Fruit fly (Drosophila melanogaster) whole organism, embryonic: Measurements from ENCODE around the gene CG15337.

Experiments
- Aef1 ChIP-seq: fragments of 200-800 bp; sonication (Bioruptor generic); IDR thresholded peaks from 3 replicates; pipeline ENCODE4 v1.3.6; 2022; ENCODE audit warnings: missing biosample characterization, missing genetic modification characterization
- Bdp1 ChIP-seq: fragments of 200-800 bp; sonication (Bioruptor generic); optimal IDR thresholded peaks from 3 replicates; lab custom pipeline; 2016; ENCODE audit warnings: missing biosample characterization, missing genetic modification characterization
- CG10274 ChIP-seq: fragments of 200-800 bp; sonication (Bioruptor generic); optimal IDR thresholded peaks from 3 replicates; lab custom pipeline; 2017; ENCODE audit warnings: missing biosample characterization, mild to moderate bottlenecking, missing genetic modification characterization
- CG10543 ChIP-seq: fragments of 200-800 bp; sonication (Bioruptor generic); optimal IDR thresholded peaks from 3 replicates; lab custom pipeline; 2017; ENCODE audit warnings: missing biosample characterization, mild to moderate bottlenecking, missing genetic modification characterization, moderate library complexity
- CG10654 ChIP-seq: fragments of 200-800 bp; sonication (Bioruptor generic); optimal IDR thresholded peaks from 2 replicates; lab custom pipeline; 2016; ENCODE audit warnings: missing biosample characterization, missing genetic modification characterization
- CG11247 ChIP-seq: fragments of 200-800 bp; sonication (Bioruptor generic); IDR thresholded peaks from 2 replicates; pipeline ENCODE4 v1.3.6; 2022; ENCODE audit warnings: missing biosample characterization, missing genetic modification characterization
- CG11696 ChIP-seq: fragments of 200-800 bp; sonication (Bioruptor generic); IDR thresholded peaks from 2 replicates; pipeline ENCODE4 v1.3.6; 2022; ENCODE audit warnings: missing biosample characterization, missing genetic modification characterization
- CG1233 ChIP-seq: fragments of 200-800 bp; sonication (Bioruptor generic); optimal IDR thresholded peaks from 4 replicates; lab custom pipeline; 2018; ENCODE audit warnings: missing biosample characterization, mild to moderate bottlenecking, missing genetic modification characterization
- CG12942 ChIP-seq: fragments of 200-800 bp; sonication (Bioruptor generic); optimal IDR thresholded peaks from 3 replicates; lab custom pipeline; 2016; ENCODE audit warnings: missing biosample characterization, missing genetic modification characterization
- CG14667 ChIP-seq: fragments of 200-800 bp; sonication (Bioruptor generic); IDR thresholded peaks from 2 replicates; pipeline ENCODE4 v1.3.6; 2022; ENCODE audit warnings: missing biosample characterization, missing genetic modification characterization
- CG14710 ChIP-seq: fragments of 200-800 bp; sonication (Bioruptor generic); optimal IDR thresholded peaks from 3 replicates; lab custom pipeline; 2019; ENCODE audit warnings: missing biosample characterization, mild to moderate bottlenecking, missing genetic modification characterization, moderate library complexity
- CG14965 ChIP-seq: fragments of 200-800 bp; sonication (Bioruptor generic); optimal IDR thresholded peaks from 2 replicates; lab custom pipeline; 2016; ENCODE audit warnings: missing biosample characterization, missing genetic modification characterization, borderline replicate concordance
- CG15269 ChIP-seq: fragments of 200-800 bp; sonication (Bioruptor generic); optimal IDR thresholded peaks from 2 replicates; lab custom pipeline; 2018; ENCODE audit warnings: missing biosample characterization, mild to moderate bottlenecking, missing genetic modification characterization, moderate library complexity
- CG17359 ChIP-seq: fragments of 200-800 bp; sonication (Bioruptor generic); optimal IDR thresholded peaks from 3 replicates; lab custom pipeline; 2018; ENCODE audit warnings: missing biosample characterization, mild to moderate bottlenecking, missing genetic modification characterization, moderate library complexity
- CG17568 ChIP-seq: fragments of 200-800 bp; sonication (Bioruptor generic); optimal IDR thresholded peaks from 2 replicates; lab custom pipeline; 2018; ENCODE audit warnings: missing biosample characterization, mild to moderate bottlenecking, missing genetic modification characterization, moderate library complexity
- CG17612 ChIP-seq: fragments of 200-800 bp; sonication (Bioruptor generic); IDR thresholded peaks from 2 replicates; pipeline ENCODE4 v1.3.6; 2022; ENCODE audit warnings: missing biosample characterization, missing genetic modification characterization
- CG17829 ChIP-seq: fragments of 200-800 bp; optimal IDR thresholded peaks from 2 replicates; lab custom pipeline; 2019; ENCODE audit warnings: missing biosample characterization, mild to moderate bottlenecking, missing genetic modification characterization, moderate library complexity
- CG17912 ChIP-seq: fragments of 200-800 bp; sonication (Bioruptor generic); optimal IDR thresholded peaks from 2 replicates; lab custom pipeline; 2018; ENCODE audit warnings: missing biosample characterization, mild to moderate bottlenecking, missing genetic modification characterization
- CG30020 ChIP-seq: fragments of 200-800 bp; optimal IDR thresholded peaks from 2 replicates; lab custom pipeline; 2019; ENCODE audit warnings: missing biosample characterization, mild to moderate bottlenecking, missing genetic modification characterization, moderate library complexity
- CG34376 ChIP-seq: fragments of 200-800 bp; sonication (Bioruptor generic); optimal IDR thresholded peaks from 2 replicates; lab custom pipeline; 2018; ENCODE audit warnings: missing biosample characterization, mild to moderate bottlenecking, missing genetic modification characterization
- CG6689 ChIP-seq: fragments of 200-800 bp; sonication (Bioruptor generic); IDR thresholded peaks from 2 replicates; pipeline ENCODE4 v1.3.6; 2022; ENCODE audit warnings: missing biosample characterization, missing genetic modification characterization
- CG7556 ChIP-seq: fragments of 200-800 bp; sonication (Bioruptor generic); optimal IDR thresholded peaks from 2 replicates; lab custom pipeline; 2017; ENCODE audit warnings: missing biosample characterization, mild to moderate bottlenecking, missing genetic modification characterization
- CG9817 ChIP-seq: fragments of 200-800 bp; sonication (Bioruptor generic); optimal IDR thresholded peaks from 2 replicates; lab custom pipeline; 2018; ENCODE audit warnings: missing biosample characterization, mild to moderate bottlenecking, missing genetic modification characterization, moderate library complexity
- CG9932 ChIP-seq: fragments of 200-800 bp; sonication (Bioruptor generic); IDR thresholded peaks from 2 replicates; pipeline ENCODE4 v1.3.6; 2022; ENCODE audit warnings: missing biosample characterization, missing genetic modification characterization
- HLH54F ChIP-seq: fragments of 200-800 bp; sonication (Bioruptor generic); optimal IDR thresholded peaks from 3 replicates; lab custom pipeline; 2016; ENCODE audit warnings: missing biosample characterization, missing genetic modification characterization
- HLHmδ ChIP-seq: fragments of 200-800 bp; sonication (Bioruptor generic); optimal IDR thresholded peaks from 2 replicates; lab custom pipeline; 2018; ENCODE audit warnings: missing biosample characterization, mild to moderate bottlenecking, missing genetic modification characterization, moderate library complexity
- Meics ChIP-seq: fragments of 200-800 bp; sonication (Bioruptor generic); optimal IDR thresholded peaks from 2 replicates; lab custom pipeline; 2017; ENCODE audit warnings: missing biosample characterization, mild to moderate bottlenecking, missing genetic modification characterization
- NC2α ChIP-seq: fragments of 200-800 bp; sonication (Bioruptor generic); optimal IDR thresholded peaks from 2 replicates; lab custom pipeline; 2016; ENCODE audit warnings: missing biosample characterization, missing genetic modification characterization
- Nf-YA ChIP-seq: fragments of 200-800 bp; sonication (Bioruptor generic); IDR thresholded peaks from 2 replicates; pipeline ENCODE4 v1.3.6; 2022; ENCODE audit warnings: missing biosample characterization, missing genetic modification characterization
- Optix ChIP-seq: fragments of 200-800 bp; sonication (Bioruptor generic); IDR thresholded peaks from 3 replicates; pipeline ENCODE4 v1.3.6; 2022; ENCODE audit warnings: missing biosample characterization, missing genetic modification characterization
- Sox102F ChIP-seq: fragments of 200-800 bp; sonication (Bioruptor generic); optimal IDR thresholded peaks from 2 replicates; lab custom pipeline; 2018; ENCODE audit warnings: missing biosample characterization, mild to moderate bottlenecking, missing genetic modification characterization, moderate library complexity
- Sry-δ ChIP-seq: fragments of 200-800 bp; sonication (Bioruptor generic); optimal IDR thresholded peaks from 2 replicates; lab custom pipeline; 2016; ENCODE audit warnings: missing biosample characterization, missing genetic modification characterization
- Xbp1 ChIP-seq: fragments of 200-800 bp; sonication (Bioruptor generic); optimal IDR thresholded peaks from 3 replicates; lab custom pipeline; 2016; ENCODE audit warnings: missing biosample characterization, mild to moderate bottlenecking, missing genetic modification characterization
- abd-A ChIP-seq: fragments of 200-800 bp; sonication (Bioruptor generic); optimal IDR thresholded peaks from 3 replicates; lab custom pipeline; 2019; ENCODE audit warnings: missing biosample characterization, mild to moderate bottlenecking, missing genetic modification characterization, moderate library complexity
- ap ChIP-seq: fragments of 200-800 bp; sonication (Bioruptor generic); IDR thresholded peaks from 2 replicates; pipeline ENCODE4 v1.3.6; 2022; ENCODE audit warnings: missing biosample characterization, missing genetic modification characterization
- ase ChIP-seq: fragments of 200-800 bp; sonication (Bioruptor generic); IDR thresholded peaks from 3 replicates; pipeline ENCODE4 v1.3.6; 2022; ENCODE audit warnings: missing biosample characterization, missing genetic modification characterization
- chif ChIP-seq, 2 experiments: fragments of 200-800 bp; sonication (Bioruptor generic); optimal IDR thresholded peaks; 3 replicates each; lab custom pipeline; 2016; ENCODE audit warnings: missing biosample characterization in 2 of 2, missing genetic modification characterization in 2 of 2
- chm ChIP-seq: fragments of 200-800 bp; sonication (Bioruptor generic); IDR thresholded peaks from 2 replicates; pipeline ENCODE4 v1.3.6; 2022; ENCODE audit warnings: missing biosample characterization, missing genetic modification characterization
- chn ChIP-seq: fragments of 200-800 bp; sonication (Bioruptor generic); optimal IDR thresholded peaks from 2 replicates; lab custom pipeline; 2016; ENCODE audit warnings: missing biosample characterization, missing genetic modification characterization
- ewg ChIP-seq: fragments of 200-800 bp; sonication (Bioruptor generic); optimal IDR thresholded peaks from 3 replicates; lab custom pipeline; 2017; ENCODE audit warnings: mild to moderate bottlenecking, missing biosample characterization, missing genetic modification reagents, missing genetic modification characterization
- eyg ChIP-seq: fragments of 200-800 bp; sonication (Bioruptor generic); optimal IDR thresholded peaks from 3 replicates; lab custom pipeline; 2016; ENCODE audit warnings: missing biosample characterization, missing genetic modification characterization
- gem ChIP-seq: fragments of 200-800 bp; sonication (Bioruptor generic); optimal IDR thresholded peaks from 2 replicates; lab custom pipeline; 2019; ENCODE audit warnings: missing biosample characterization, mild to moderate bottlenecking, missing genetic modification characterization, moderate library complexity
- grau ChIP-seq: fragments of 200-800 bp; optimal IDR thresholded peaks from 3 replicates; lab custom pipeline; 2019; ENCODE audit warnings: missing biosample characterization, mild to moderate bottlenecking, missing genetic modification characterization, moderate library complexity
- gt ChIP-seq: fragments of 200-800 bp; sonication (Bioruptor generic); IDR thresholded peaks from 2 replicates; pipeline ENCODE4 v1.3.6; 2022; ENCODE audit warnings: missing biosample characterization, missing genetic modification characterization
- lola ChIP-seq, 3 experiments: fragments of >200 bp in 2 of 3; fragments of 200-800 bp in 1 of 3; sonication (Bioruptor generic) in 1 of 3; optimal IDR thresholded peaks; 2 replicates each; lab custom pipeline; 2017 to 2019; ENCODE audit warnings: missing biosample characterization in 3 of 3, missing genetic modification characterization in 3 of 3, mild to moderate bottlenecking in 1 of 3, moderate library complexity in 1 of 3
- maf-S ChIP-seq: fragments of 200-800 bp; sonication (Bioruptor generic); optimal IDR thresholded peaks from 2 replicates; lab custom pipeline; 2016; ENCODE audit warnings: missing biosample characterization, missing genetic modification characterization
- mld ChIP-seq: fragments of 200-800 bp; sonication (Bioruptor generic); IDR thresholded peaks from 3 replicates; pipeline ENCODE4 v1.3.6; 2022; ENCODE audit warnings: missing biosample characterization, missing genetic modification characterization; ENCODE audit not compliant: partially characterized antibody
- pho ChIP-seq: fragments of 200-800 bp; sonication (Bioruptor generic); optimal IDR thresholded peaks from 2 replicates; lab custom pipeline; 2016; ENCODE audit warnings: missing biosample characterization, missing genetic modification characterization
- sob ChIP-seq: fragments of 200-800 bp; sonication (Bioruptor generic); IDR thresholded peaks from 2 replicates; pipeline ENCODE4 v1.3.6; 2022; ENCODE audit warnings: missing biosample characterization, missing genetic modification characterization
- zf30C ChIP-seq: fragments of 200-800 bp; sonication (Bioruptor generic); optimal IDR thresholded peaks from 3 replicates; lab custom pipeline; 2018; ENCODE audit warnings: missing biosample characterization, mild to moderate bottlenecking, missing genetic modification characterization
- zfh2 ChIP-seq: fragments of 200-800 bp; sonication (Bioruptor generic); optimal IDR thresholded peaks from 2 replicates; lab custom pipeline; 2016; ENCODE audit warnings: missing biosample characterization, missing genetic modification characterization

Gene CG15337

dm6 chrX:8126149-8126548 lies 33.7 kb upstream of the CG15337 start (continued):
- peak; percentile 71 for TF ChIP-seq Optix (GFP tag; lab: Robert Waterston, UW)
- peak; percentile 24 for TF ChIP-seq CG7556 (GFP tag; lab: Kevin White, UChicago)
- TF ChIP-seq CG6689 (GFP tag; lab: Robert Waterston, UW) = peak; percentile 74
- TF ChIP-seq CG9932 (GFP tag; lab: Robert Waterston, UW) = no peak
- TF ChIP-seq sob (GFP tag; lab: Robert Waterston, UW) = peak; percentile 14; the same call in 1 of the 2 replicates
- no peak for TF ChIP-seq CG11247
- TF ChIP-seq CG12942 (GFP tag; lab: Kevin White, UChicago) = no peak
- peak; percentile 67 for TF ChIP-seq ewg
- no peak for TF ChIP-seq CG10274 (GFP tag; lab: Kevin White, UChicago)
- no peak for TF ChIP-seq pho (GFP tag; lab: Kevin White, UChicago)
- peak; percentile 80 for TF ChIP-seq gem (tag; lab: Kevin White, UChicago)
- TF ChIP-seq Sox102F = peak; percentile 88
- TF ChIP-seq zf30C (GFP tag; lab: Kevin White, UChicago) = no peak
- no peak for TF ChIP-seq CG34376 (GFP tag; lab: Kevin White, UChicago)
- TF ChIP-seq CG17359 (tag; lab: Kevin White, UChicago) = peak; percentile 81
- no peak for TF ChIP-seq Sry-δ (GFP tag; lab: Kevin White, UChicago)
- no peak for TF ChIP-seq Bdp1 (GFP tag; lab: Kevin White, UChicago)
- 0 out of 2 replicates have a peak, but pooled peaks have one; percentile 54 for TF ChIP-seq gt
- no peak for TF ChIP-seq HLHmδ (GFP tag; lab: Kevin White, UChicago)
- peak; percentile 67 for TF ChIP-seq CG17829
- no peak for TF ChIP-seq abd-A
- no peak for TF ChIP-seq Meics (GFP tag; lab: Kevin White, UChicago)
- peak; percentile 44; the same call in 1 of the 2 replicates for TF ChIP-seq ap (GFP tag; lab: Robert Waterston, UW)
- peak in 1 of 3 experiments; percentile 63 for TF ChIP-seq lola (GFP tag; optimal IDR thresholded peaks at IDR 0.05; lab: Kevin White, UChicago)
- TF ChIP-seq CG30020 (tag; lab: Kevin White, UChicago) = no peak
- peak; percentile 55; the same call in 1 of the 2 replicates for TF ChIP-seq chm (GFP tag; lab: Robert Waterston, UW)
- TF ChIP-seq zfh2 = no peak
- no peak for TF ChIP-seq CG17568
- peak; percentile 64 for TF ChIP-seq Xbp1 (GFP tag; lab: Kevin White, UChicago)
- no peak for TF ChIP-seq NC2α (GFP tag; lab: Kevin White, UChicago)
- TF ChIP-seq CG10654 (GFP tag; lab: Kevin White, UChicago) = peak; percentile 30
- TF ChIP-seq maf-S (GFP tag; lab: Kevin White, UChicago) = peak; percentile 6
- 0 out of 3 replicates have a peak, but pooled peaks have one; percentile 40 for TF ChIP-seq ase (GFP tag; lab: Robert Waterston, UW)
- TF ChIP-seq mld (GFP tag; lab: Robert Waterston, UW) = no peak
- no peak for TF ChIP-seq CG17912 (GFP tag; lab: Kevin White, UChicago)
- peak; percentile 45 for TF ChIP-seq CG15269 (tag; lab: Kevin White, UChicago)
- no peak for TF ChIP-seq CG17612 (GFP tag; lab: Robert Waterston, UW)
- no peak for TF ChIP-seq CG10543
- TF ChIP-seq HLH54F (GFP tag; lab: Kevin White, UChicago) = no peak
- TF ChIP-seq CG9817 (tag; lab: Kevin White, UChicago) = no peak
- peak; percentile 23 to 71 for TF ChIP-seq chif (GFP tag; optimal IDR thresholded peaks at IDR 0.05; lab: Kevin White, UChicago)
- peak; percentile 64 for TF ChIP-seq chn (GFP tag; lab: Kevin White, UChicago)
- no peak for TF ChIP-seq CG11696 (GFP tag; lab: Robert Waterston, UW)
- 0 out of 3 replicates have a peak, but pooled peaks have one; percentile 27 for TF ChIP-seq Aef1
- peak; percentile 65 for TF ChIP-seq CG14710
- no peak for TF ChIP-seq Nf-YA (GFP tag; lab: Robert Waterston, UW)
- peak; percentile 57 for TF ChIP-seq grau (tag; lab: Kevin White, UChicago)
- TF ChIP-seq CG14667 = peak; percentile 40; the same call in 1 of the 2 replicates
- no peak for TF ChIP-seq eyg (GFP tag; lab: Kevin White, UChicago)
- TF ChIP-seq CG14965 (GFP tag; lab: Kevin White, UChicago) = no peak
- peak; percentile 19 for TF ChIP-seq CG1233 (GFP tag; lab: Kevin White, UChicago)
